Worm (Caenorhabditis elegans): ENCODE measurements around the gene T07F12.4.

- TF ChIP-seq fos-1 (tag; optimal IDR thresholded peaks at IDR 0.05) = no peak
- TF ChIP-seq snpc-4 (tag; optimal IDR thresholded peaks at IDR 0.05) = no peak
- TF ChIP-seq ama-1 (optimal IDR thresholded peaks at IDR 0.05) = no peak
- no peak for TF ChIP-seq unc-62 (GFP tag; optimal IDR thresholded peaks at IDR 0.05)
- TF ChIP-seq lsy-2 (tag; optimal IDR thresholded peaks at IDR 0.05) = no peak
- no peak for TF ChIP-seq ztf-4 (tag; optimal IDR thresholded peaks at IDR 0.05)
Observed at ce11 chrX:4932964-4933363, 32.4 kb upstream of the T07F12.4 start.

Measured in whole organism, L2 larva.